Worm (Caenorhabditis elegans) whole organism, L2 larva: ENCODE results near the gene nra-1.

Experiments
- lsy-2 ChIP-seq, 2 experiments: fragments of 150-350 bp in 1 of 2; sonication (generic microtip) in 1 of 2; optimal IDR thresholded peaks; 2 replicates each; lab custom pipeline; 2014 to 2017; ENCODE audit warnings: missing biosample characterization in 2 of 2, missing genetic modification characterization in 2 of 2
- nhr-6 ChIP-seq: fragments of 150-350 bp; optimal IDR thresholded peaks from 2 replicates; lab custom pipeline; 2014; ENCODE audit warnings: missing biosample characterization, missing genetic modification characterization
- nhr-77 ChIP-seq: fragments of 150-350 bp; optimal IDR thresholded peaks from 2 replicates; lab custom pipeline; 2014; ENCODE audit warnings: missing biosample characterization, missing genetic modification characterization
- skn-1 ChIP-seq: sonication (generic microtip); optimal IDR thresholded peaks from 2 replicates; lab custom pipeline; 2017; ENCODE audit warnings: missing biosample characterization, missing genetic modification characterization
- ztf-11 ChIP-seq: sonication (generic microtip); optimal IDR thresholded peaks from 2 replicates; lab custom pipeline; 2017; ENCODE audit warnings: missing biosample characterization, missing genetic modification characterization

DNA sequence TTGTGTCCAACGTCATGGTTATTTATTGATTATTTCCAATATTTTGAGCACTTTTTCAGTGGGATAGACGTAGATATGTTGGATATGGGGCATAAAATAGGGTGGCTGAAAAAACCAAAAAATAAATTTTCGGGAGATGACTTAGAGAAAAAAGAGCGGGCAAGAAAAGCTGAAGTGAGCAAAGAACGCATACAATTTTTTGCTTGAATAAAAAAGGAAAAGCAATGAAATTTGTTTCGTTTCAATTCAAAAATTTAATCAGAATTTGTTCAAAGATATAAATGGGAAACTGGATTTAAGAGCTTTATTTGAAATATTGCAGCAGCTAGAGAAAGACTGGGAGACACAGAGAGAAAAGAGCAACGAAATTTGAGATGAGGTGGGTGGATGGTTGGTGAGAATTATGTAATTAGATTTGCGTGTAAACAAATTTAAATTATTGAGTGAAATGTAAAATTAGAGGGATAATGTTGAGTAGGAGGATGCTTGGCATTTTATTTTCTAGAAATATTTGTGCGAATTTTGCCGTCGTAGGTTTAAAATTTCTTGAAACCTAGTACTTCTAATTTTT is 7.7 kb upstream of the nra-1 start, which contains the start of the genes T28F3.11 and slc-17.4:
- TF ChIP-seq ztf-11 (tag; lab: Kevin White, UChicago) (no peak), nhr-6 (no peak), nhr-77 (no peak), skn-1 (tag; lab: Kevin White, UChicago) (no peak), lsy-2 (tag; optimal IDR thresholded peaks at IDR 0.05; lab: Kevin White, UChicago) (no peak)
